Worm (Caenorhabditis elegans) whole organism, L4 larva: ENCODE results near the gene F28A10.13.

ENCODE experiments used
- F26F4.8 ChIP-seq: fragments of 200-800 bp; sonication (Bioruptor generic); conservative IDR thresholded peaks from 2 replicates; pipeline ENCODE4 v1.3.6; 2022; ENCODE audit warnings: missing genetic modification characterization, missing compliant biosample characterization
- F44E2.7 ChIP-seq: fragments of 200-800 bp; sonication (Bioruptor generic); IDR thresholded peaks from 2 replicates; pipeline ENCODE4 v2.1.2; 2022; ENCODE audit warnings: missing genetic modification characterization, missing compliant biosample characterization
- Y48G9A.11 ChIP-seq: fragments of 200-800 bp; sonication (Bioruptor generic); IDR thresholded peaks from 2 replicates; pipeline ENCODE4 v1.3.6; 2022; ENCODE audit warnings: missing genetic modification reagents, missing genetic modification characterization, missing compliant biosample characterization
- Y5F2A.4 ChIP-seq: fragments of 200-800 bp; sonication (Bioruptor generic); optimal IDR thresholded peaks from 2 replicates; lab custom pipeline; 2018; ENCODE audit warnings: mild to moderate bottlenecking, missing genetic modification characterization, missing compliant biosample characterization
- ZK337.2 ChIP-seq: fragments of 200-800 bp; sonication (Bioruptor generic); IDR thresholded peaks from 2 replicates; pipeline ENCODE4 v1.3.6; 2022; ENCODE audit warnings: missing genetic modification reagents, missing genetic modification characterization, missing compliant biosample characterization
- aha-1 ChIP-seq: fragments of 150-350 bp; peaks from one replicate; lab custom pipeline; 2014; ENCODE audit warnings: missing biosample characterization, missing genetic modification characterization
- aly-2 ChIP-seq: sonication (generic microtip); optimal IDR thresholded peaks from 2 replicates; lab custom pipeline; 2018; ENCODE audit warnings: missing biosample characterization, missing genetic modification characterization
- ceh-20 ChIP-seq: fragments of 200-800 bp; sonication (Bioruptor generic); IDR thresholded peaks from 2 replicates; pipeline ENCODE4 v1.3.6; 2022; ENCODE audit warnings: missing genetic modification reagents, missing genetic modification characterization, missing compliant biosample characterization
- ceh-62 ChIP-seq: sonication (generic microtip); optimal IDR thresholded peaks from 2 replicates; lab custom pipeline; 2017; ENCODE audit warnings: missing biosample characterization, missing genetic modification characterization
- cey-2 ChIP-seq: sonication (generic microtip); optimal IDR thresholded peaks from 3 replicates; lab custom pipeline; 2017; ENCODE audit warnings: missing genetic modification characterization, mild to moderate bottlenecking, missing compliant biosample characterization, antibody characterized with exemption, borderline replicate concordance; ENCODE audit not compliant: insufficient read depth
- daf-12 ChIP-seq: fragments of 150-350 bp; optimal IDR thresholded peaks from 2 replicates; lab custom pipeline; 2014; ENCODE audit warnings: missing biosample characterization, missing genetic modification reagents, missing genetic modification characterization
- daf-16 ChIP-seq, 3 experiments: sonication (generic microtip); optimal IDR thresholded peaks; 2 replicates each; lab custom pipeline; 2016 to 2017; ENCODE audit warnings: missing genetic modification characterization in 3 of 3, missing genetic modification reagents in 3 of 3, mild to moderate bottlenecking in 2 of 3, missing compliant biosample characterization in 2 of 3, missing biosample characterization in 1 of 3, moderate library complexity in 1 of 3
- daf-19 ChIP-seq: fragments of 200-800 bp; sonication (Bioruptor generic); conservative IDR thresholded peaks from 2 replicates; pipeline ENCODE4 v1.3.6; 2022; ENCODE audit warnings: missing genetic modification characterization, missing compliant biosample characterization
- dmd-8 ChIP-seq: fragments of 200-800 bp; sonication (Bioruptor generic); IDR thresholded peaks from 2 replicates; pipeline ENCODE4 v1.3.6; 2022; ENCODE audit warnings: missing genetic modification characterization, missing compliant biosample characterization
- dmd-9 ChIP-seq: fragments of 200-800 bp; sonication (Bioruptor generic); IDR thresholded peaks from 2 replicates; pipeline ENCODE4 v1.3.6; 2022; ENCODE audit warnings: missing genetic modification reagents, missing genetic modification characterization, missing compliant biosample characterization
- egl-27 ChIP-seq: sonication (generic microtip); optimal IDR thresholded peaks from 3 replicates; lab custom pipeline; 2017; ENCODE audit warnings: missing biosample characterization, missing genetic modification reagents, missing genetic modification characterization
- gei-8 ChIP-seq: fragments of 200-800 bp; sonication (Bioruptor generic); optimal IDR thresholded peaks from 2 replicates; lab custom pipeline; 2018; ENCODE audit warnings: mild to moderate bottlenecking, missing genetic modification characterization, missing compliant biosample characterization
- hlh-11 ChIP-seq: fragments of 200-800 bp; sonication (Bioruptor generic); optimal IDR thresholded peaks from 2 replicates; lab custom pipeline; 2018; ENCODE audit warnings: mild to moderate bottlenecking, missing genetic modification characterization, missing compliant biosample characterization
- hlh-30 ChIP-seq: sonication (generic microtip); optimal IDR thresholded peaks from 2 replicates; lab custom pipeline; 2017; ENCODE audit warnings: antibody characterized with exemption, mild to moderate bottlenecking, missing genetic modification characterization, missing compliant biosample characterization; ENCODE audit not compliant: insufficient read depth
- jun-1 ChIP-seq: fragments of 150-350 bp; optimal IDR thresholded peaks from 2 replicates; lab custom pipeline; 2014; ENCODE audit warnings: missing biosample characterization, missing genetic modification reagents, missing genetic modification characterization
- lin-1 ChIP-seq: fragments of 200-800 bp; sonication (Bioruptor generic); IDR thresholded peaks from 2 replicates; pipeline ENCODE4 v1.3.6; 2022; ENCODE audit warnings: missing genetic modification reagents, missing genetic modification characterization, missing compliant biosample characterization
- lin-15B ChIP-seq: fragments of 150-350 bp; sonication (generic microtip); optimal IDR thresholded peaks from 3 replicates; lab custom pipeline; 2014; ENCODE audit warnings: missing biosample characterization, missing genetic modification characterization
- lin-38 ChIP-seq: fragments of 200-800 bp; sonication (Bioruptor generic); IDR thresholded peaks from 2 replicates; pipeline ENCODE4 v1.3.6; 2022; ENCODE audit warnings: missing genetic modification reagents, missing genetic modification characterization, missing compliant biosample characterization
- madf-9 ChIP-seq: fragments of 200-800 bp; sonication (Bioruptor generic); conservative IDR thresholded peaks from 2 replicates; pipeline ENCODE4 v1.3.6; 2022; ENCODE audit warnings: missing genetic modification reagents, missing genetic modification characterization, missing compliant biosample characterization
- mes-2 ChIP-seq: sonication (generic microtip); optimal IDR thresholded peaks from 2 replicates; lab custom pipeline; 2016; ENCODE audit warnings: missing genotype, mild to moderate bottlenecking, missing genetic modification characterization, missing compliant biosample characterization; ENCODE audit not compliant: poor library complexity, severe bottlenecking
- nhr-28 ChIP-seq: fragments of 150-350 bp; optimal IDR thresholded peaks from 2 replicates; lab custom pipeline; 2014; ENCODE audit warnings: missing biosample characterization, missing genetic modification characterization
- pqm-1 ChIP-seq: sonication (generic microtip); optimal IDR thresholded peaks from 2 replicates; lab custom pipeline; 2017; ENCODE audit warnings: missing biosample characterization, missing genetic modification characterization
- sdz-12 ChIP-seq: fragments of 200-800 bp; sonication (Bioruptor generic); optimal IDR thresholded peaks from 2 replicates; lab custom pipeline; 2018; ENCODE audit warnings: mild to moderate bottlenecking, missing genetic modification characterization, missing compliant biosample characterization
- snpc-4 ChIP-seq: fragments of 150-350 bp; optimal IDR thresholded peaks from 2 replicates; lab custom pipeline; 2014; ENCODE audit warnings: missing biosample characterization, missing genetic modification characterization
- tra-1 ChIP-seq: fragments of 200-800 bp; sonication (Bioruptor generic); IDR thresholded peaks from 2 replicates; pipeline ENCODE4 v1.3.6; 2022; ENCODE audit warnings: missing genetic modification reagents, missing genetic modification characterization, missing compliant biosample characterization
- unc-130 ChIP-seq: sonication (generic microtip); optimal IDR thresholded peaks from 2 replicates; lab custom pipeline; 2016; ENCODE audit warnings: missing genetic modification reagents, missing genetic modification characterization, missing compliant biosample characterization
- unc-62 ChIP-seq, 3 experiments: fragments of 150-350 bp in 1 of 3; sonication (generic microtip); optimal IDR thresholded peaks in 2 of 3; peaks in 1 of 3; 1 replicate in 1 of 3; 2 replicates in 2 of 3; lab custom pipeline; 2014 to 2017; ENCODE audit warnings: missing biosample characterization in 3 of 3, missing genetic modification characterization in 3 of 3, missing genetic modification reagents in 3 of 3, missing genotype in 1 of 3
- vab-7 ChIP-seq: fragments of 200-800 bp; sonication (Bioruptor generic); IDR thresholded peaks from 2 replicates; pipeline ENCODE4 v1.3.6; 2022; ENCODE audit warnings: missing genetic modification reagents, missing genetic modification characterization, missing compliant biosample characterization
- zag-1 ChIP-seq: fragments of 150-350 bp; optimal IDR thresholded peaks from 2 replicates; lab custom pipeline; 2014; ENCODE audit warnings: missing biosample characterization, missing genetic modification characterization
- zip-2 ChIP-seq: fragments of 150-350 bp; optimal IDR thresholded peaks from 2 replicates; lab custom pipeline; 2014; ENCODE audit warnings: missing biosample characterization, missing genetic modification characterization
- ztf-11 ChIP-seq: fragments of 150-350 bp; optimal IDR thresholded peaks from 2 replicates; lab custom pipeline; 2014; ENCODE audit warnings: missing biosample characterization, missing genetic modification characterization

The F28A10.13 gene

ce11 chrII:848519-848918, at the start of gene F28A10.13, which contains the start of gene acdh-9 (continued):
- no peak for TF ChIP-seq unc-62 (GFP tag; optimal IDR thresholded peaks at IDR 0.05 in 1 of 2; lab: Kevin White, UChicago)
- no peak for TF ChIP-seq unc-62 (tag; optimal IDR thresholded peaks at IDR 0.05; lab: Kevin White, UChicago)
- peak; percentile 54 for TF ChIP-seq mes-2 (tag; lab: Kevin White, UChicago)
- TF ChIP-seq F44E2.7 (GFP tag; lab: Robert Waterston, UW), result no peak
- peak; percentile 86 for TF ChIP-seq hlh-30 (tag; lab: Kevin White, UChicago)
- no peak for TF ChIP-seq snpc-4
- no peak for TF ChIP-seq Y48G9A.11
- no peak for TF ChIP-seq F26F4.8 (GFP tag; lab: Robert Waterston, UW)
- no peak for TF ChIP-seq pqm-1
- TF ChIP-seq nhr-28 (tag; lab: Kevin White, UChicago), result peak; percentile 83
- TF ChIP-seq egl-27 (tag; lab: Kevin White, UChicago), result no peak
- TF ChIP-seq lin-38 (GFP tag; lab: Robert Waterston, UW), result peak; percentile 27; the same call in 1 of the 2 replicates
- no peak for TF ChIP-seq gei-8 (GFP tag; lab: Kevin White, UChicago)
- no peak for TF ChIP-seq dmd-8 (GFP tag; lab: Robert Waterston, UW)
- TF ChIP-seq dmd-9 (GFP tag; lab: Robert Waterston, UW), result no peak
- no peak for TF ChIP-seq daf-12
- TF ChIP-seq aly-2, result no peak
- TF ChIP-seq vab-7 (GFP tag; lab: Robert Waterston, UW), result no peak
- no peak for TF ChIP-seq unc-130
- no peak for TF ChIP-seq jun-1 (tag; lab: Kevin White, UChicago)
- TF ChIP-seq aha-1 (tag; lab: Kevin White, UChicago), result peak; percentile 98
- TF ChIP-seq sdz-12 (GFP tag; lab: Kevin White, UChicago), result no peak

ce11 chrII:799700-800099, 48.9 kb upstream of the F28A10.13 start, which contains the start of gene F46F5.14:
Gene F46F5.14, plus strand, starts transcription at chrII:800000.
- no peak for TF ChIP-seq snpc-4
- TF ChIP-seq cey-2 (tag; lab: Kevin White, UChicago), result no peak
- no peak for TF ChIP-seq ztf-11 (tag; lab: Kevin White, UChicago)
- TF ChIP-seq, all 104 proteins: peak for 0

ce11 chrII:803009-803408, 45.6 kb upstream of the F28A10.13 start, which contains the start of gene F46F5.13:
Gene F46F5.13, plus strand, starts transcription at chrII:803309.
- TF ChIP-seq lin-1 (GFP tag; lab: Robert Waterston, UW), result no peak
- no peak for TF ChIP-seq sdz-12 (GFP tag; lab: Kevin White, UChicago)
- no peak for TF ChIP-seq F44E2.7 (GFP tag; lab: Robert Waterston, UW)
- no peak for TF ChIP-seq zag-1 (tag; lab: Kevin White, UChicago)
- TF ChIP-seq ZK337.2, result no peak
- TF ChIP-seq tra-1 (GFP tag; lab: Robert Waterston, UW), result no peak
- no peak for TF ChIP-seq lin-15B (tag; lab: Kevin White, UChicago)
- TF ChIP-seq ceh-20 (GFP tag; lab: Robert Waterston, UW), result no peak
- no peak for TF ChIP-seq ceh-62 (tag; lab: Kevin White, UChicago)

- no peak for TF ChIP-seq daf-16 (GFP tag; optimal IDR thresholded peaks at IDR 0.05; lab: Kevin White, UChicago)
- no peak for TF ChIP-seq daf-16 (tag; optimal IDR thresholded peaks at IDR 0.05; lab: Kevin White, UChicago)
- TF ChIP-seq daf-19 (GFP tag; lab: Robert Waterston, UW), result no peak
- no peak for TF ChIP-seq hlh-11
- TF ChIP-seq dmd-8 (GFP tag; lab: Robert Waterston, UW), result no peak
- no peak for TF ChIP-seq Y5F2A.4 (GFP tag; lab: Kevin White, UChicago)
- no peak for TF ChIP-seq zip-2 (tag; lab: Kevin White, UChicago)
- no peak for TF ChIP-seq F26F4.8 (GFP tag; lab: Robert Waterston, UW)
- TF ChIP-seq lin-38 (GFP tag; lab: Robert Waterston, UW), result no peak
- no peak for TF ChIP-seq madf-9 (GFP tag; lab: Robert Waterston, UW)
Observed at ce11 chrII:808457-808856, 40.2 kb upstream of the F28A10.13 start, which contains the start of gene F46F5.11. Gene F46F5.11, plus strand, starts transcription at chrII:808757.
